Worm (Caenorhabditis elegans) whole organism, midembryonic: Measurements from ENCODE around the gene ptr-20.

Experiments used
- T22C8.4 ChIP-seq: fragments of 200-800 bp; sonication (Bioruptor generic); IDR thresholded peaks from 2 replicates; pipeline ENCODE4 v1.3.6; 2022; ENCODE audit warnings: missing genetic modification characterization, missing compliant biosample characterization
- cog-1 ChIP-seq: sonication (generic microtip); optimal IDR thresholded peaks from 2 replicates; lab custom pipeline; 2016; ENCODE audit warnings: missing genetic modification characterization, missing compliant biosample characterization
- flt-1 ChIP-seq: fragments of 200-800 bp; sonication (Bioruptor generic); IDR thresholded peaks from 2 replicates; pipeline ENCODE4 v1.3.6; 2022; ENCODE audit warnings: missing genetic modification characterization, missing compliant biosample characterization
- klf-2 ChIP-seq: fragments of 200-800 bp; sonication (Bioruptor generic); conservative IDR thresholded peaks from 2 replicates; pipeline ENCODE4 v1.3.6; 2022; ENCODE audit warnings: missing genetic modification reagents, missing genetic modification characterization, missing compliant biosample characterization
- ref-1 ChIP-seq: fragments of 200-800 bp; sonication (Bioruptor generic); conservative IDR thresholded peaks from 2 replicates; pipeline ENCODE4 v1.3.6; 2022; ENCODE audit warnings: missing genetic modification reagents, missing genetic modification characterization, missing compliant biosample characterization
- tab-1 ChIP-seq: fragments of 200-800 bp; sonication (Bioruptor generic); IDR thresholded peaks from 2 replicates; pipeline ENCODE4 v1.3.6; 2022; ENCODE audit warnings: missing genetic modification characterization, missing compliant biosample characterization
- ztf-23 ChIP-seq: fragments of 200-800 bp; sonication (Bioruptor generic); IDR thresholded peaks from 2 replicates; pipeline ENCODE4 v1.3.6; 2022; ENCODE audit warnings: missing genetic modification reagents, missing genetic modification characterization, missing compliant biosample characterization
- ztf-29 ChIP-seq: fragments of 200-800 bp; sonication (Bioruptor generic); IDR thresholded peaks from 2 replicates; pipeline ENCODE4 v1.3.6; 2022; ENCODE audit warnings: missing genetic modification reagents, missing genetic modification characterization, missing compliant biosample characterization

DNA sequence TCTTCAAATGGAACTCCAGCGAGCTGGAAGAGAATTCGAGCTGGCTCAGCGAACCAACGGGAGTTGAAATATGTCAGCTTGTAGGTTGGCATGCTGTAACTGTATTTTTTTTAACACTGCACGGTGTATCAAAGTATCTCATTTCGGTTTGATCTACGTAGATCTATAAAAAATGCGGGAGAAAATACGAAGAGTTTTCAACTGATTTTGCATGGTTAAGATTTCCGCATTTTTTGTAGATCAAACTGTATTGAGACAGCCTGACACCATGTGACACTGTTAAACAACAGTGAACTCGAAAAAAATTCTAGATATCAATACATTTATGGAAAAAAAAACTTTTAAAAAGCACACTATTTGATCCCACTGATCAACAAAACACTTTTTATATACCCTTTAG is 20.5 kb downstream of the ptr-20 start, which contains the start of gene gst-32:
- TF ChIP-seq T22C8.4 (GFP tag; lab: Robert Waterston, UW) (no peak), ztf-23 (GFP tag; lab: Robert Waterston, UW) (no peak), klf-2 (GFP tag; lab: Robert Waterston, UW) (no peak), cog-1 (tag; lab: Kevin White, UChicago) (no peak), tab-1 (GFP tag; lab: Robert Waterston, UW) (no peak), ref-1 (GFP tag; lab: Robert Waterston, UW) (no peak), flt-1 (GFP tag; lab: Robert Waterston, UW) (no peak), ztf-29 (GFP tag; lab: Robert Waterston, UW) (no peak)
